Worm (Caenorhabditis elegans) whole organism, young adult: ENCODE results near the gene Y105C5B.9.

ENCODE experiments used
- B0019.2 ChIP-seq: fragments of 200-800 bp; sonication (Bioruptor generic); conservative IDR thresholded peaks from 2 replicates; pipeline ENCODE4 v1.3.6; 2022; ENCODE audit warnings: missing genetic modification reagents, missing genetic modification characterization, missing compliant biosample characterization
- C06A6.2 ChIP-seq: fragments of 200-800 bp; sonication (Bioruptor generic); conservative IDR thresholded peaks from 2 replicates; pipeline ENCODE4 v1.3.6; 2022; ENCODE audit warnings: missing genetic modification characterization, missing compliant biosample characterization
- C17E4.6 ChIP-seq: fragments of 200-800 bp; sonication (Bioruptor generic); IDR thresholded peaks from 2 replicates; pipeline ENCODE4 v1.3.6; 2022; ENCODE audit warnings: missing genetic modification reagents, missing genetic modification characterization, missing compliant biosample characterization
- D2030.7 ChIP-seq: fragments of 200-800 bp; sonication (Bioruptor generic); IDR thresholded peaks from 2 replicates; pipeline ENCODE4 v1.3.6; 2022; ENCODE audit warnings: missing genetic modification reagents, missing genetic modification characterization, missing compliant biosample characterization
- F33H1.4 ChIP-seq: fragments of 200-800 bp; sonication (Bioruptor generic); IDR thresholded peaks from 2 replicates; pipeline ENCODE4 v1.3.6; 2022; ENCODE audit warnings: missing genetic modification reagents, missing genetic modification characterization, missing compliant biosample characterization
- F37B4.10 ChIP-seq: fragments of 200-800 bp; sonication (Bioruptor generic); IDR thresholded peaks from 2 replicates; pipeline ENCODE4 v1.3.6; 2022; ENCODE audit warnings: missing genetic modification characterization, missing compliant biosample characterization
- F39B2.1 ChIP-seq: fragments of 200-800 bp; sonication (Bioruptor generic); IDR thresholded peaks from 2 replicates; pipeline ENCODE4 v1.3.6; 2022; ENCODE audit warnings: missing genetic modification reagents, missing genetic modification characterization, missing compliant biosample characterization
- F57C9.4 ChIP-seq: sonication (generic microtip); optimal IDR thresholded peaks from 2 replicates; lab custom pipeline; 2017; ENCODE audit warnings: mild to moderate bottlenecking, missing genetic modification characterization, missing compliant biosample characterization
- T26A5.8 ChIP-seq: sonication (generic microtip); optimal IDR thresholded peaks from 2 replicates; lab custom pipeline; 2016; ENCODE audit warnings: missing genetic modification characterization, missing compliant biosample characterization
- Y56A3A.18 ChIP-seq: fragments of 200-800 bp; sonication (Bioruptor generic); IDR thresholded peaks from 2 replicates; pipeline ENCODE4 v1.3.6; 2022; ENCODE audit warnings: missing genetic modification reagents, missing genetic modification characterization, missing compliant biosample characterization
- Y95B8A.8 ChIP-seq: fragments of 200-800 bp; sonication (Bioruptor generic); IDR thresholded peaks from 2 replicates; pipeline ENCODE4 v1.3.6; 2022; ENCODE audit warnings: missing genetic modification reagents, missing genetic modification characterization, missing compliant biosample characterization
- aptf-2 ChIP-seq: fragments of 200-800 bp; sonication (Bioruptor generic); conservative IDR thresholded peaks from 2 replicates; pipeline ENCODE4 v1.3.6; 2022; ENCODE audit warnings: missing genetic modification reagents, missing genetic modification characterization, missing compliant biosample characterization
- attf-6 ChIP-seq: fragments of 200-800 bp; sonication (Bioruptor generic); IDR thresholded peaks from 2 replicates; pipeline ENCODE4 v1.3.6; 2022; ENCODE audit warnings: missing genetic modification reagents, missing genetic modification characterization, missing compliant biosample characterization
- bed-1 ChIP-seq: fragments of 200-800 bp; sonication (Bioruptor generic); IDR thresholded peaks from 2 replicates; pipeline ENCODE4 v1.3.6; 2022; ENCODE audit warnings: missing genetic modification reagents, missing genetic modification characterization, missing compliant biosample characterization
- cebp-2 ChIP-seq: fragments of 200-800 bp; sonication (Bioruptor generic); IDR thresholded peaks from 2 replicates; pipeline ENCODE4 v1.3.6; 2022; ENCODE audit warnings: missing genetic modification characterization, missing compliant biosample characterization
- ceh-100 ChIP-seq: fragments of 200-800 bp; sonication (Bioruptor generic); IDR thresholded peaks from 2 replicates; pipeline ENCODE4 v1.3.6; 2022; ENCODE audit warnings: missing genetic modification reagents, missing genetic modification characterization, missing compliant biosample characterization
- ceh-40 ChIP-seq: fragments of 200-800 bp; sonication (Bioruptor generic); IDR thresholded peaks from 2 replicates; pipeline ENCODE4 v1.3.6; 2022; ENCODE audit warnings: missing genetic modification characterization, missing compliant biosample characterization
- ceh-58 ChIP-seq: fragments of 200-800 bp; sonication (Bioruptor generic); IDR thresholded peaks from 2 replicates; pipeline ENCODE4 v1.3.6; 2022; ENCODE audit warnings: missing genetic modification characterization, missing compliant biosample characterization
- ceh-79 ChIP-seq: sonication (generic microtip); optimal IDR thresholded peaks from 2 replicates; lab custom pipeline; 2017; ENCODE audit warnings: mild to moderate bottlenecking, missing genetic modification characterization, missing compliant biosample characterization
- ceh-91 ChIP-seq: fragments of 200-800 bp; sonication (Bioruptor generic); IDR thresholded peaks from 2 replicates; pipeline ENCODE4 v1.3.6; 2022; ENCODE audit warnings: missing genetic modification reagents, missing genetic modification characterization, missing compliant biosample characterization
- dox-1 ChIP-seq: fragments of 200-800 bp; sonication (Bioruptor generic); IDR thresholded peaks from 2 replicates; pipeline ENCODE4 v1.3.6; 2022; ENCODE audit warnings: missing genetic modification reagents, missing genetic modification characterization, missing compliant biosample characterization
- dpff-1 ChIP-seq: sonication (generic microtip); optimal IDR thresholded peaks from 2 replicates; lab custom pipeline; 2017; ENCODE audit warnings: mild to moderate bottlenecking, missing genetic modification characterization, missing compliant biosample characterization
- egrh-3 ChIP-seq: fragments of 200-800 bp; sonication (Bioruptor generic); IDR thresholded peaks from 2 replicates; pipeline ENCODE4 v1.3.6; 2022; ENCODE audit warnings: missing genetic modification reagents, missing genetic modification characterization, missing compliant biosample characterization
- ekl-4 ChIP-seq: fragments of 200-800 bp; sonication (Bioruptor generic); IDR thresholded peaks from 2 replicates; pipeline ENCODE4 v1.3.6; 2022; ENCODE audit warnings: missing genetic modification reagents, missing genetic modification characterization, missing compliant biosample characterization
- fkh-3 ChIP-seq: sonication (generic microtip); optimal IDR thresholded peaks from 2 replicates; lab custom pipeline; 2016; ENCODE audit warnings: mild to moderate bottlenecking, missing genetic modification characterization, missing compliant biosample characterization
- gei-17 ChIP-seq: fragments of 200-800 bp; sonication (Bioruptor generic); optimal IDR thresholded peaks from 2 replicates; lab custom pipeline; 2018; ENCODE audit warnings: mild to moderate bottlenecking, missing genetic modification characterization, missing compliant biosample characterization
- hmg-20 ChIP-seq: fragments of 200-800 bp; sonication (Bioruptor generic); IDR thresholded peaks from 2 replicates; pipeline ENCODE4 v1.3.6; 2022; ENCODE audit warnings: missing genetic modification reagents, missing genetic modification characterization, missing compliant biosample characterization
- hsf-1 ChIP-seq: fragments of 200-800 bp; sonication (Bioruptor generic); IDR thresholded peaks from 2 replicates; pipeline ENCODE4 v1.3.6; 2022; ENCODE audit warnings: missing genetic modification reagents, missing genetic modification characterization, missing compliant biosample characterization
- let-526 ChIP-seq: fragments of 200-800 bp; sonication (Bioruptor generic); IDR thresholded peaks from 2 replicates; pipeline ENCODE4 v1.3.6; 2022; ENCODE audit warnings: missing genetic modification reagents, missing genetic modification characterization, missing compliant biosample characterization
- lin-26 ChIP-seq: fragments of 200-800 bp; sonication (Bioruptor generic); IDR thresholded peaks from 2 replicates; pipeline ENCODE4 v1.3.6; 2022; ENCODE audit warnings: missing genetic modification reagents, missing genetic modification characterization, missing compliant biosample characterization
- madf-3 ChIP-seq: fragments of 200-800 bp; sonication (Bioruptor generic); IDR thresholded peaks from 2 replicates; pipeline ENCODE4 v1.3.6; 2022; ENCODE audit warnings: missing genetic modification reagents, missing genetic modification characterization, missing compliant biosample characterization
- madf-8 ChIP-seq: fragments of 200-800 bp; sonication (Bioruptor generic); conservative IDR thresholded peaks from 2 replicates; pipeline ENCODE4 v1.3.6; 2022; ENCODE audit warnings: missing genetic modification reagents, missing genetic modification characterization, missing compliant biosample characterization
- mel-28 ChIP-seq: sonication (generic microtip); optimal IDR thresholded peaks from 2 replicates; lab custom pipeline; 2016; ENCODE audit warnings: borderline replicate concordance, mild to moderate bottlenecking, missing genetic modification characterization, missing compliant biosample characterization
- nfya-2 ChIP-seq: fragments of 200-800 bp; sonication (Bioruptor generic); IDR thresholded peaks from 2 replicates; pipeline ENCODE4 v1.3.6; 2022; ENCODE audit warnings: missing genetic modification reagents, missing genetic modification characterization, missing compliant biosample characterization
- nfyb-1 ChIP-seq: fragments of 200-800 bp; sonication (Bioruptor generic); IDR thresholded peaks from 2 replicates; pipeline ENCODE4 v1.3.6; 2022; ENCODE audit warnings: missing genetic modification reagents, missing genetic modification characterization, missing compliant biosample characterization
- pbrm-1 ChIP-seq: fragments of 200-800 bp; sonication (Bioruptor generic); IDR thresholded peaks from 2 replicates; pipeline ENCODE4 v1.3.6; 2022; ENCODE audit warnings: missing genetic modification reagents, missing genetic modification characterization, missing compliant biosample characterization
- rcor-1 ChIP-seq: fragments of 200-800 bp; sonication (Bioruptor generic); IDR thresholded peaks from 2 replicates; pipeline ENCODE4 v1.3.6; 2022; ENCODE audit warnings: missing genetic modification reagents, missing genetic modification characterization, missing compliant biosample characterization
- sdz-38 ChIP-seq: sonication (generic microtip); optimal IDR thresholded peaks from 2 replicates; lab custom pipeline; 2016; ENCODE audit warnings: missing genotype, missing genetic modification characterization, missing compliant biosample characterization
- snpc-4 ChIP-seq, 5 experiments: fragments of 150-350 bp in 1 of 5; sonication (generic microtip) in 4 of 5; optimal IDR thresholded peaks; 2 replicates each; lab custom pipeline; 2014 to 2018; ENCODE audit warnings: missing genetic modification characterization in 5 of 5, missing biosample characterization in 3 of 5, antibody characterized with exemption in 2 of 5, mild to moderate bottlenecking in 2 of 5, missing compliant biosample characterization in 2 of 5, missing genotype in 2 of 5, moderate library complexity in 2 of 5, missing genetic modification reagents in 1 of 5
- somi-1 ChIP-seq: fragments of 200-800 bp; sonication (Bioruptor generic); optimal IDR thresholded peaks from 2 replicates; lab custom pipeline; 2018; ENCODE audit warnings: mild to moderate bottlenecking, missing genetic modification characterization, missing compliant biosample characterization
- tbp1 ChIP-seq: fragments of 200-800 bp; sonication (Bioruptor generic); optimal IDR thresholded peaks from 2 replicates; lab custom pipeline; 2018; ENCODE audit warnings: mild to moderate bottlenecking, missing genetic modification characterization, missing compliant biosample characterization
- zim-3 ChIP-seq: sonication (generic microtip); optimal IDR thresholded peaks from 2 replicates; lab custom pipeline; 2017; ENCODE audit warnings: mild to moderate bottlenecking, missing genetic modification characterization, moderate library complexity, missing compliant biosample characterization
- ztf-6 ChIP-seq: fragments of 200-800 bp; sonication (Bioruptor generic); IDR thresholded peaks from 2 replicates; pipeline ENCODE4 v1.3.6; 2022; ENCODE audit warnings: missing genetic modification reagents, missing genetic modification characterization, missing compliant biosample characterization

Y105C5B.9 gene

DNA sequence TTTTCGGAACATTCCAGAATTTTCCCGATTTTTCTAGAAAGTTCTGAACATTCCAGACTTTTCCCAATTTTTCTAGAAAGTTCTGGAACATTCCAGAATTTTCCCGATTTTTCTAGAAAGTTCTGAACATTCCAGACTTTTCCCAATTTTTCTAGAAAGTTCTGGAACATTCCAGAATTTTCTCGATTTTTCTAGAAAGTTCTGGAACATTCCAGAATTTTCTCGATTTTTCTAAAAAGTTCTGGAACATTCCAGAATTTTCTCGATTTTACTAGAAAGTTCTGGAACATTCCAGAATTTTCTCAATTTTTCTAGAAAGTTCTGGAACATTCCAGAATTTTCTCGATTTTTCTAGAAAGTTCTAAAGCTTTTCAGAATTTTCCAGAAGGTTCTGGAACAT is 34.5 kb upstream of the Y105C5B.9 start (continued):
- TF ChIP-seq attf-6 (peak; percentile 99), ekl-4 (GFP tag; lab: Robert Waterston, UW) (peak; percentile 98), D2030.7 (GFP tag; lab: Robert Waterston, UW) (peak; percentile 100), C06A6.2 (GFP tag; lab: Robert Waterston, UW) (peak; percentile 86; the same call in 1 of the 2 replicates), dox-1 (GFP tag; lab: Robert Waterston, UW) (peak; percentile 100; the same call in 1 of the 2 replicates), ceh-100 (GFP tag; lab: Robert Waterston, UW) (peak; percentile 93), aptf-2 (GFP tag; lab: Robert Waterston, UW) (0 out of 2 replicates have a peak, but pooled peaks have one; percentile 47), nfyb-1 (GFP tag; lab: Robert Waterston, UW) (peak; percentile 96; the same call in 1 of the 2 replicates), rcor-1 (peak; percentile 99), hmg-20 (GFP tag; lab: Robert Waterston, UW) (peak; percentile 83; the same call in 1 of the 2 replicates), F39B2.1 (GFP tag; lab: Robert Waterston, UW) (peak; percentile 97), ceh-40 (GFP tag; lab: Robert Waterston, UW) (peak; percentile 98), ceh-91 (GFP tag; lab: Robert Waterston, UW) (peak; percentile 71), F33H1.4 (GFP tag; lab: Robert Waterston, UW) (peak; percentile 71), madf-8 (GFP tag; lab: Robert Waterston, UW) (peak; percentile 85), let-526 (GFP tag; lab: Robert Waterston, UW) (peak; percentile 98), bed-1 (GFP tag; lab: Robert Waterston, UW) (peak; percentile 97), ztf-6 (peak; percentile 97), cebp-2 (GFP tag; lab: Robert Waterston, UW) (peak; percentile 97; the same call in 1 of the 2 replicates), pbrm-1 (peak; percentile 97), hsf-1 (GFP tag; lab: Robert Waterston, UW) (peak; percentile 100), Y56A3A.18 (peak; percentile 100), C17E4.6 (peak; percentile 97), ceh-58 (peak; percentile 100; the same call in 1 of the 2 replicates), B0019.2 (peak; percentile 99), egrh-3 (GFP tag; lab: Robert Waterston, UW) (peak; percentile 96), Y95B8A.8 (GFP tag; lab: Robert Waterston, UW) (peak; percentile 98), F37B4.10 (0 out of 2 replicates have a peak, but pooled peaks have one; percentile 90)

DNA sequence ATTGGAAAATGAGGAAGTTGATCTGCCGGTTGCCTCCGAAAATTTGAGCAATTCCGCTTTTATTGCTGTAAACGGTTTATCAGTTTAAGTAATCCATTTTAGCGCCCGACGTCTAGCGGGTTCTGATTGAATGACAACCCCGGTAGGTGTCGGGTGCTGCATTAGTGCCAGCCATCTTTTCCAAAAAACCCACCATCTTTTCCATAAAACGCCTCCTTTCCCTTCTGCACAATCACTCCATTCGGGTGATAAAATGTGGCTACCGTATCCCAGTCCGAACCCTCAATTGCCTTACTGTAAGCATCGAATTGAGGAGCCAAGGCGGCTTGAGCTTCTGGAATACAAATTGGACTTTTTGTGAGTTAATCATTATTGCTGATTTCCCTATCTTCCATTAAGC is 30.2 kb upstream of the Y105C5B.9 start:
- TF ChIP-seq tbp1 (GFP tag; lab: Kevin White, UChicago) = peak; percentile 20
- TF ChIP-seq T26A5.8 (tag; lab: Kevin White, UChicago) = peak; percentile 56
- peak; percentile 39 for TF ChIP-seq dpff-1 (tag; lab: Kevin White, UChicago)
- TF ChIP-seq snpc-4 (GFP tag; optimal IDR thresholded peaks at IDR 0.05; lab: Kevin White, UChicago) = no peak
- TF ChIP-seq snpc-4 (tag; optimal IDR thresholded peaks at IDR 0.05; lab: Kevin White, UChicago) = peak; percentile 9 to 66 (median 48)
- peak; percentile 10 for TF ChIP-seq mel-28 (tag; lab: Kevin White, UChicago)
- TF ChIP-seq sdz-38 (tag; lab: Kevin White, UChicago) = no peak
- TF ChIP-seq somi-1 (GFP tag; lab: Kevin White, UChicago) = no peak
- TF ChIP-seq F57C9.4 = peak; percentile 19
- 0 out of 2 replicates have a peak, but pooled peaks have one; percentile 17 for TF ChIP-seq lin-26 (GFP tag; lab: Robert Waterston, UW)
- no peak for TF ChIP-seq gei-17 (GFP tag; lab: Kevin White, UChicago)
- peak; percentile 9 for TF ChIP-seq ceh-79 (tag; lab: Kevin White, UChicago)
- TF ChIP-seq madf-3 (GFP tag; lab: Robert Waterston, UW) = peak; percentile 67; the same call in 1 of the 2 replicates
- peak; percentile 6; the same call in 1 of the 2 replicates for TF ChIP-seq nfya-2 (GFP tag; lab: Robert Waterston, UW)
- TF ChIP-seq ceh-40 (GFP tag; lab: Robert Waterston, UW) = 0 out of 2 replicates have a peak, but pooled peaks have one; percentile 34
- TF ChIP-seq fkh-3 (tag; lab: Kevin White, UChicago) = no peak
- TF ChIP-seq madf-8 (GFP tag; lab: Robert Waterston, UW) = no peak
- peak; percentile 83 for TF ChIP-seq zim-3 (tag; lab: Kevin White, UChicago)
- TF ChIP-seq pbrm-1 = 0 out of 2 replicates have a peak, but pooled peaks have one; percentile 46
- no peak for TF ChIP-seq ceh-91 (GFP tag; lab: Robert Waterston, UW)
